Fruit fly (Drosophila melanogaster): ENCODE data around the gene Nedd4.
A peak's percentile ranks its signal among the peaks of the same experiment; 100 is the strongest.

The Nedd4 gene

DNA sequence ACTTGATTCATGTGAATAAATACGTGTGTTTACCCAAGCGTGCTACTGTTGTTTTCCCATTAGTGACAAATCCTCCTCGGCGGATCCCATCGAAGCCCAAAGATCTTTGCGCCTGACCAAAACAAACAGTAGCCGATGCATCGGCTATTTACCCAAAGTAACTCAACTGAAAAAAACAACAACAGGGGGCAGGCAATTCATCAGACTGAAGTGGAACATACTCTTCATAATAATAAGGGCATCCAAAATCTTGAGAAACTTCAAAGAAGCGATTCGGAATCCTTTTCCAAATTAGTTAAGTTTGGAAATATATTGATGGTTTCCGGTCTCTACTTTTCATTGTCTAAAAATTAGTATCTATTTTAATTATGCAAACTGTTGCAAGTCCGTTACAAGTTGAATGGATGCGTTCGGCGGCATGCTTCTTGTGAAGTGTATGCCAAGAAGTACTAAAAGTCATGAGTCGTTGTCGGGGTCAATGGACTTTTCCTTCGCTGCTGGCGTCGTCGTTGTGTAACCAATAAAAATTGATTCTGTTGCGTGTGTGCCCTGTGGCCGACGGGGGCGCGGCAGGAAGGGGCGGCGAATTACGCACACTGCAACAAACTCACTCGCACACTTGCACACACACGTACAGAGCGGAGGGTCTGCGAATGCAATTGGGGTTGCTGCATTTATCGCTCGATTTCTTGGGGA lies 34.5 kb upstream of the Nedd4 start (continued):
- peak; percentile 56 for TF ChIP-seq dmrt11E (tag; optimal IDR thresholded peaks at IDR 0.05)
- peak; percentile 44 for TF ChIP-seq Oli (tag; optimal IDR thresholded peaks at IDR 0.05)
- TF ChIP-seq CG5180 (GFP tag; optimal IDR thresholded peaks at IDR 0.05), result peak; percentile 0
- TF ChIP-seq Ptx1 (GFP tag; IDR thresholded peaks at IDR 0.05), result peak; percentile 29; the same call in 1 of the 2 replicates
- TF ChIP-seq CG16863 (GFP tag; optimal IDR thresholded peaks at IDR 0.05), result peak; percentile 24
- TF ChIP-seq CG12219 (GFP tag; optimal IDR thresholded peaks at IDR 0.05), result peak; percentile 9
- no peak for TF ChIP-seq grn (GFP tag; optimal IDR thresholded peaks at IDR 0.05)
- peak; percentile 38 for TF ChIP-seq pnt (GFP tag; optimal IDR thresholded peaks at IDR 0.05)
- peak; percentile 24 for TF ChIP-seq Blimp-1 (GFP tag; optimal IDR thresholded peaks at IDR 0.05)
- no peak for TF ChIP-seq Sry-δ (GFP tag; optimal IDR thresholded peaks at IDR 0.05)
- TF ChIP-seq cas (GFP tag; IDR thresholded peaks at IDR 0.05), result no peak
- no peak for TF ChIP-seq tx (GFP tag; optimal IDR thresholded peaks at IDR 0.05)
- no peak for TF ChIP-seq NFAT (GFP tag; IDR thresholded peaks at IDR 0.05)
- TF ChIP-seq Hr51 (GFP tag; optimal IDR thresholded peaks at IDR 0.05), result peak in 1 of 2 experiments; percentile 16
- TF ChIP-seq CG1024 (GFP tag; IDR thresholded peaks at IDR 0.05), result 0 out of 2 replicates have a peak, but pooled peaks have one; percentile 16
- peak; percentile 61 for TF ChIP-seq Sox102F (GFP tag; optimal IDR thresholded peaks at IDR 0.05)
- TF ChIP-seq toy (GFP tag; IDR thresholded peaks at IDR 0.05), result no peak
- no peak for TF ChIP-seq Doc3 (GFP tag; IDR thresholded peaks at IDR 0.05; ENCODE audit: partially characterized antibody)
- peak; percentile 19 for TF ChIP-seq unpg (GFP tag; optimal IDR thresholded peaks at IDR 0.05)
- no peak for TF ChIP-seq CG7357 (GFP tag; IDR thresholded peaks at IDR 0.05)
- TF ChIP-seq CG30431 (GFP tag; optimal IDR thresholded peaks at IDR 0.05), result peak; percentile 20
- TF ChIP-seq Dfd (GFP tag; optimal IDR thresholded peaks at IDR 0.05), result no peak
- TF ChIP-seq yki (optimal IDR thresholded peaks at IDR 0.05), result no peak
- TF ChIP-seq CG30403 (GFP tag; optimal IDR thresholded peaks at IDR 0.05), result peak; percentile 4
- TF ChIP-seq CG3407 (GFP tag; optimal IDR thresholded peaks at IDR 0.05), result peak; percentile 26
- no peak for TF ChIP-seq CG18619 (GFP tag; optimal IDR thresholded peaks at IDR 0.05)
- peak; percentile 25 for TF ChIP-seq lbe (GFP tag; optimal IDR thresholded peaks at IDR 0.05)
- TF ChIP-seq CTCF (GFP tag; optimal IDR thresholded peaks at IDR 0.05), result peak; percentile 1
- no peak for TF ChIP-seq slou (GFP tag; optimal IDR thresholded peaks at IDR 0.05)
- peak; percentile 46; the same call in 1 of the 2 replicates for TF ChIP-seq vvl (GFP tag; IDR thresholded peaks at IDR 0.05)
- TF ChIP-seq grau (tag; optimal IDR thresholded peaks at IDR 0.05), result peak; percentile 37
- TF ChIP-seq peb (GFP tag; IDR thresholded peaks at IDR 0.05), result 0 out of 2 replicates have a peak, but pooled peaks have one; percentile 20
- TF ChIP-seq dmrt99B (tag; optimal IDR thresholded peaks at IDR 0.05), result peak; percentile 50

DNA sequence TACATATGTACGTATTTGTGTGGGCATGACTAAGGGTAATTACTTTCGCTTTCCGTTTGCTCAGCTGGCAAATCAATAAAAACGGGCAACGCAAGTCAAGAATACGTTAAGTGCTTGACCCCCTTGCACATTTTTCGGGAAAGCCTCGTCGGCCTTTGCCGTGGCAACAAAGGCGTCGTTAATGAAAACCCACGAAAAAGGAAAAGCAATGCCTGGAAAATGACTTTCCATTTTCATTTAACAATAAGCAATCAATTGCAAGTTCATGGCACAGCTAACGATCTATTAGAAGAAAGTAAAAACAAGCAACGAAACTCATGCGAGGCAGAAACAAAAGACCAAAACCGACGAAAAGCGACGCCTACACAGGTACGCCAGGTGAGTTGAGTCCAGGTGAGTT lies 33.9 kb upstream of the Nedd4 start:
- no peak for TF ChIP-seq Gsc (GFP tag; IDR thresholded peaks at IDR 0.05)
- peak; percentile 34 for TF ChIP-seq cg (GFP tag; optimal IDR thresholded peaks at IDR 0.05)
- peak; percentile 12 for TF ChIP-seq kni (GFP tag; optimal IDR thresholded peaks at IDR 0.05)
- 0 out of 3 replicates have a peak, but pooled peaks have one; percentile 15 for TF ChIP-seq sr (GFP tag; IDR thresholded peaks at IDR 0.05)
- no peak for TF ChIP-seq CG12391 (tag; optimal IDR thresholded peaks at IDR 0.05)
- TF ChIP-seq sens (GFP tag), result peak; percentile 50
- peak; percentile 95 for TF ChIP-seq Blimp-1 (GFP tag; optimal IDR thresholded peaks at IDR 0.05)
- no peak for TF ChIP-seq CG1529 (GFP tag; optimal IDR thresholded peaks at IDR 0.05)
- no peak for TF ChIP-seq CG7556 (GFP tag; optimal IDR thresholded peaks at IDR 0.05)
- TF ChIP-seq knrl (GFP tag; IDR thresholded peaks at IDR 0.05; ENCODE audit: partially characterized antibody), result no peak
- TF ChIP-seq onecut (GFP tag; IDR thresholded peaks at IDR 0.05), result peak; percentile 11; the same call in 1 of the 2 replicates
- TF ChIP-seq CG42726 (GFP tag; IDR thresholded peaks at IDR 0.05; ENCODE audit: partially characterized antibody), result no peak
- peak; percentile 88 for TF ChIP-seq ac (GFP tag; optimal IDR thresholded peaks at IDR 0.05)
- peak; percentile 7 for TF ChIP-seq Kr (GFP tag; optimal IDR thresholded peaks at IDR 0.05)
- TF ChIP-seq repo (GFP tag; optimal IDR thresholded peaks at IDR 0.05), result no peak
- no peak for TF ChIP-seq cad (GFP tag; optimal IDR thresholded peaks at IDR 0.05)
- no peak for TF ChIP-seq CG18262 (tag; optimal IDR thresholded peaks at IDR 0.05)
- peak; percentile 25 for TF ChIP-seq pros (GFP tag; optimal IDR thresholded peaks at IDR 0.05)
- TF ChIP-seq CG4404 (GFP tag; IDR thresholded peaks at IDR 0.05), result no peak
- no peak for TF ChIP-seq CG10462 (GFP tag; optimal IDR thresholded peaks at IDR 0.05)
